Fruit fly (Drosophila melanogaster) whole organism, embryonic: ENCODE measurements around the gene APP-BP1.
A peak's percentile ranks its signal among the peaks of the same experiment; 100 is the strongest.

ENCODE experiments used
- Atf3 ChIP-seq: fragments of 200-800 bp; sonication (Bioruptor generic); optimal IDR thresholded peaks from 3 replicates; lab custom pipeline; 2016; ENCODE audit warnings: missing biosample characterization, missing genetic modification characterization
- Atf6 ChIP-seq: fragments of 200-800 bp; sonication (Bioruptor generic); IDR thresholded peaks from 2 replicates; pipeline ENCODE4 v1.3.6; 2022; ENCODE audit warnings: missing biosample characterization, missing genetic modification characterization
- CG10274 ChIP-seq: fragments of 200-800 bp; sonication (Bioruptor generic); optimal IDR thresholded peaks from 3 replicates; lab custom pipeline; 2017; ENCODE audit warnings: missing biosample characterization, mild to moderate bottlenecking, missing genetic modification characterization
- CG10979 ChIP-seq: fragments of 200-800 bp; sonication (Bioruptor generic); optimal IDR thresholded peaks from 2 replicates; lab custom pipeline; 2018; ENCODE audit warnings: missing biosample characterization, mild to moderate bottlenecking, missing genetic modification characterization, moderate library complexity
- CG11093 ChIP-seq: fragments of 200-800 bp; sonication (Bioruptor generic); IDR thresholded peaks from 3 replicates; pipeline ENCODE4 v1.3.6; 2022; ENCODE audit warnings: missing biosample characterization, missing genetic modification characterization
- CG11247 ChIP-seq: fragments of 200-800 bp; sonication (Bioruptor generic); IDR thresholded peaks from 2 replicates; pipeline ENCODE4 v1.3.6; 2022; ENCODE audit warnings: missing biosample characterization, missing genetic modification characterization
- CG12104 ChIP-seq: fragments of 200-800 bp; sonication (Bioruptor generic); optimal IDR thresholded peaks from 3 replicates; lab custom pipeline; 2016; ENCODE audit warnings: missing biosample characterization, missing genetic modification characterization
- CG12219 ChIP-seq: fragments of 200-800 bp; sonication (Bioruptor generic); optimal IDR thresholded peaks from 3 replicates; lab custom pipeline; 2018; ENCODE audit warnings: missing biosample characterization, mild to moderate bottlenecking, missing genetic modification characterization
- CG1233 ChIP-seq: fragments of 200-800 bp; sonication (Bioruptor generic); optimal IDR thresholded peaks from 4 replicates; lab custom pipeline; 2018; ENCODE audit warnings: missing biosample characterization, mild to moderate bottlenecking, missing genetic modification characterization
- CG15696 ChIP-seq: fragments of 200-800 bp; sonication (Bioruptor generic); optimal IDR thresholded peaks from 2 replicates; lab custom pipeline; 2019; ENCODE audit warnings: missing biosample characterization, mild to moderate bottlenecking, missing genetic modification characterization, moderate library complexity
- CG17612 ChIP-seq: fragments of 200-800 bp; sonication (Bioruptor generic); IDR thresholded peaks from 2 replicates; pipeline ENCODE4 v1.3.6; 2022; ENCODE audit warnings: missing biosample characterization, missing genetic modification characterization
- CG1832 ChIP-seq: fragments of 200-800 bp; sonication (Bioruptor generic); optimal IDR thresholded peaks from 2 replicates; lab custom pipeline; 2017; ENCODE audit warnings: missing biosample characterization, mild to moderate bottlenecking, missing genetic modification characterization, inconsistent platforms
- CG18476 ChIP-seq: fragments of 200-800 bp; sonication (Bioruptor generic); optimal IDR thresholded peaks from 2 replicates; lab custom pipeline; 2016; ENCODE audit warnings: missing biosample characterization, mild to moderate bottlenecking, missing genetic modification characterization
- CG3163 ChIP-seq: fragments of 200-800 bp; sonication (Bioruptor generic); optimal IDR thresholded peaks from 3 replicates; lab custom pipeline; 2016; ENCODE audit warnings: missing biosample characterization, missing genetic modification characterization
- CG32772 ChIP-seq: fragments of 200-800 bp; sonication (Bioruptor generic); IDR thresholded peaks from 2 replicates; pipeline ENCODE4 v1.3.6; 2022; ENCODE audit warnings: missing biosample characterization, missing genetic modification characterization
- CG34224 ChIP-seq: fragments of 200-800 bp; sonication (Bioruptor generic); IDR thresholded peaks from 3 replicates; pipeline ENCODE4 v1.3.6; 2022; ENCODE audit warnings: missing biosample characterization, missing genetic modification characterization; ENCODE audit not compliant: partially characterized antibody
- CG4328 ChIP-seq: fragments of 200-800 bp; sonication (Bioruptor generic); optimal IDR thresholded peaks from 3 replicates; lab custom pipeline; 2017; ENCODE audit warnings: missing biosample characterization, missing genetic modification reagents, missing genetic modification characterization
- CG4820 ChIP-seq: fragments of 200-800 bp; sonication (Bioruptor generic); optimal IDR thresholded peaks from 3 replicates; lab custom pipeline; 2016; ENCODE audit warnings: missing biosample characterization, missing genetic modification characterization
- CG7556 ChIP-seq: fragments of 200-800 bp; sonication (Bioruptor generic); optimal IDR thresholded peaks from 2 replicates; lab custom pipeline; 2017; ENCODE audit warnings: missing biosample characterization, mild to moderate bottlenecking, missing genetic modification characterization
- CG7839 ChIP-seq: fragments of 200-800 bp; sonication (Bioruptor generic); optimal IDR thresholded peaks from 3 replicates; lab custom pipeline; 2018; ENCODE audit warnings: missing biosample characterization, mild to moderate bottlenecking, missing genetic modification characterization, moderate library complexity
- CG8944 ChIP-seq: fragments of 200-800 bp; sonication (Bioruptor generic); optimal IDR thresholded peaks from 3 replicates; lab custom pipeline; 2016; ENCODE audit warnings: missing biosample characterization, missing genetic modification characterization
- CG9215 ChIP-seq: fragments of 200-800 bp; sonication (Bioruptor generic); IDR thresholded peaks from 2 replicates; pipeline ENCODE4 v1.3.6; 2022; ENCODE audit warnings: missing biosample characterization, missing genetic modification characterization
- CG9437 ChIP-seq: fragments of 200-800 bp; sonication (Bioruptor generic); optimal IDR thresholded peaks from 2 replicates; lab custom pipeline; 2018; ENCODE audit warnings: missing biosample characterization, mild to moderate bottlenecking, missing genetic modification characterization
- CG9797 ChIP-seq: fragments of 200-800 bp; sonication (Bioruptor generic); optimal IDR thresholded peaks from 3 replicates; lab custom pipeline; 2018; ENCODE audit warnings: missing biosample characterization, mild to moderate bottlenecking, missing genetic modification characterization
- Doc2 ChIP-seq: fragments of 200-800 bp; sonication (Bioruptor generic); IDR thresholded peaks from 2 replicates; pipeline ENCODE4 v1.3.6; 2022; ENCODE audit warnings: missing biosample characterization, missing genetic modification characterization
- Elba2 ChIP-seq: fragments of 200-800 bp; sonication (Bioruptor generic); optimal IDR thresholded peaks from 3 replicates; lab custom pipeline; 2016; ENCODE audit warnings: missing biosample characterization, missing genetic modification characterization
- Ets65A ChIP-seq: fragments of 200-800 bp; sonication (Bioruptor generic); peaks from one replicate; lab custom pipeline; 2016; ENCODE audit warnings: missing biosample characterization, missing genetic modification characterization
- Ets97D ChIP-seq: fragments of 200-800 bp; sonication (Bioruptor generic); optimal IDR thresholded peaks from 3 replicates; lab custom pipeline; 2016; ENCODE audit warnings: missing biosample characterization, missing genetic modification characterization
- Gsc ChIP-seq: fragments of 200-800 bp; sonication (Bioruptor generic); IDR thresholded peaks from 2 replicates; pipeline ENCODE4 v1.3.6; 2022; ENCODE audit warnings: missing biosample characterization, missing genetic modification characterization
- Mes4 ChIP-seq: fragments of 200-800 bp; sonication (Bioruptor generic); optimal IDR thresholded peaks from 2 replicates; lab custom pipeline; 2016; ENCODE audit warnings: missing biosample characterization, missing genetic modification characterization
- Optix ChIP-seq: fragments of 200-800 bp; sonication (Bioruptor generic); IDR thresholded peaks from 3 replicates; pipeline ENCODE4 v1.3.6; 2022; ENCODE audit warnings: missing biosample characterization, missing genetic modification characterization
- Xbp1 ChIP-seq: fragments of 200-800 bp; sonication (Bioruptor generic); optimal IDR thresholded peaks from 3 replicates; lab custom pipeline; 2016; ENCODE audit warnings: missing biosample characterization, mild to moderate bottlenecking, missing genetic modification characterization
- bab2 ChIP-seq: fragments of 200-800 bp; sonication (Bioruptor generic); optimal IDR thresholded peaks from 2 replicates; lab custom pipeline; 2016; ENCODE audit warnings: missing biosample characterization, missing genetic modification characterization
- crp ChIP-seq, 2 experiments: fragments of 200-800 bp; sonication (Bioruptor generic); optimal IDR thresholded peaks; 2 replicates in 1 of 2; 3 replicates in 1 of 2; lab custom pipeline; 2017; ENCODE audit warnings: missing biosample characterization in 2 of 2, missing genetic modification characterization in 2 of 2, mild to moderate bottlenecking in 1 of 2, moderate library complexity in 1 of 2
- danr ChIP-seq: fragments of 200-800 bp; sonication (Bioruptor generic); IDR thresholded peaks from 2 replicates; pipeline ENCODE4 v1.3.6; 2022; ENCODE audit warnings: missing biosample characterization, missing genetic modification characterization
- dmrt11E ChIP-seq: fragments of 200-800 bp; sonication (Bioruptor generic); optimal IDR thresholded peaks from 3 replicates; lab custom pipeline; 2018; ENCODE audit warnings: missing biosample characterization, mild to moderate bottlenecking, missing genetic modification characterization, moderate library complexity
- fu2 ChIP-seq: fragments of 200-800 bp; sonication (Bioruptor generic); optimal IDR thresholded peaks from 2 replicates; lab custom pipeline; 2016; ENCODE audit warnings: missing biosample characterization, missing genetic modification characterization
- gsb ChIP-seq: fragments of 200-800 bp; sonication (Bioruptor generic); IDR thresholded peaks from 2 replicates; pipeline ENCODE4 v1.3.6; 2022; ENCODE audit warnings: missing biosample characterization, missing genetic modification characterization
- mam ChIP-seq: fragments of 200-800 bp; sonication (Bioruptor generic); optimal IDR thresholded peaks from 3 replicates; lab custom pipeline; 2016; ENCODE audit warnings: missing biosample characterization, missing genetic modification characterization
- mirr ChIP-seq: fragments of 200-800 bp; sonication (Bioruptor generic); optimal IDR thresholded peaks from 3 replicates; lab custom pipeline; 2018; ENCODE audit warnings: missing biosample characterization, mild to moderate bottlenecking, missing genetic modification characterization
- mld ChIP-seq: fragments of 200-800 bp; sonication (Bioruptor generic); IDR thresholded peaks from 3 replicates; pipeline ENCODE4 v1.3.6; 2022; ENCODE audit warnings: missing biosample characterization, missing genetic modification characterization; ENCODE audit not compliant: partially characterized antibody
- nmo ChIP-seq: fragments of 200-800 bp; sonication (Bioruptor generic); optimal IDR thresholded peaks from 2 replicates; lab custom pipeline; 2018; ENCODE audit warnings: missing biosample characterization, mild to moderate bottlenecking, missing genetic modification characterization, moderate library complexity
- otp ChIP-seq: fragments of 200-800 bp; sonication (Bioruptor generic); IDR thresholded peaks from 3 replicates; pipeline ENCODE4, ENCODE4 v1.3.6; 2022; ENCODE audit warnings: missing biosample characterization, missing genetic modification characterization
- ranshi ChIP-seq: fragments of 200-800 bp; sonication (Bioruptor generic); IDR thresholded peaks from 2 replicates; pipeline ENCODE4 v1.3.6; 2022; ENCODE audit warnings: missing biosample characterization, missing genetic modification characterization
- repo ChIP-seq: fragments of 200-800 bp; sonication (Bioruptor generic); optimal IDR thresholded peaks from 2 replicates; lab custom pipeline; 2016; ENCODE audit warnings: missing biosample characterization, missing genetic modification characterization
- seq ChIP-seq: fragments of 200-800 bp; sonication (Bioruptor generic); IDR thresholded peaks from 2 replicates; pipeline ENCODE4 v1.3.6; 2022; ENCODE audit warnings: missing biosample characterization, missing genetic modification characterization
- unpg ChIP-seq: fragments of 200-800 bp; sonication (Bioruptor generic); optimal IDR thresholded peaks from 3 replicates; lab custom pipeline; 2018; ENCODE audit warnings: missing biosample characterization, mild to moderate bottlenecking, missing genetic modification characterization, moderate library complexity
- vvl ChIP-seq: fragments of 200-800 bp; sonication (Bioruptor generic); IDR thresholded peaks from 2 replicates; pipeline ENCODE4 v1.3.6; 2022; ENCODE audit warnings: missing biosample characterization, missing genetic modification characterization
- zen2 ChIP-seq: fragments of 200-800 bp; sonication (Bioruptor generic); IDR thresholded peaks from 3 replicates; pipeline ENCODE4 v1.3.6; 2022; ENCODE audit warnings: missing biosample characterization, missing genetic modification characterization; ENCODE audit not compliant: partially characterized antibody
- zfh2 ChIP-seq: fragments of 200-800 bp; sonication (Bioruptor generic); optimal IDR thresholded peaks from 2 replicates; lab custom pipeline; 2016; ENCODE audit warnings: missing biosample characterization, missing genetic modification characterization

The APP-BP1 gene

dm6 chr3L:11097982-11098663 lies at the start of gene APP-BP1, which contains the start of gene Irbp18 (continued):
- TF ChIP-seq CG4328 (GFP tag; lab: Kevin White, UChicago) (peak; percentile 91), CG10979 (tag; lab: Kevin White, UChicago) (peak; percentile 90), fu2 (GFP tag; lab: Kevin White, UChicago) (peak; percentile 92), ranshi (peak; percentile 87), zen2 (GFP tag; lab: Robert Waterston, UW) (no peak), CG9437 (peak; percentile 92), CG9797 (GFP tag; lab: Kevin White, UChicago) (peak; percentile 25), CG1832 (GFP tag; lab: Kevin White, UChicago) (no peak), CG34224 (GFP tag; lab: Robert Waterston, UW) (no peak), gsb (GFP tag; lab: Robert Waterston, UW) (peak; percentile 72), CG7556 (GFP tag; lab: Kevin White, UChicago) (peak; percentile 96), CG12104 (GFP tag; lab: Kevin White, UChicago) (peak; percentile 95), seq (GFP tag; lab: Robert Waterston, UW) (peak; percentile 87), nmo (GFP tag; lab: Kevin White, UChicago) (peak; percentile 96), CG7839 (tag; lab: Kevin White, UChicago) (peak; percentile 94), Xbp1 (GFP tag; lab: Kevin White, UChicago) (peak; percentile 96), Mes4 (peak; percentile 90), CG11093 (GFP tag; lab: Robert Waterston, UW) (peak; percentile 71; the same call in 1 of the 3 replicates), CG18476 (GFP tag; lab: Kevin White, UChicago) (peak; percentile 96), crp (GFP tag; optimal IDR thresholded peaks at IDR 0.05; lab: Kevin White, UChicago) (peak; percentile 92 to 95), CG11247 (GFP tag; lab: Robert Waterston, UW) (peak; percentile 88), CG15696 (peak; percentile 73), dmrt11E (tag; lab: Kevin White, UChicago) (peak; percentile 86), Ets65A (GFP tag; lab: Kevin White, UChicago) (peak; percentile 99), CG1233 (GFP tag; lab: Kevin White, UChicago) (peak; percentile 94), Atf3 (peak; percentile 93), mirr (peak; percentile 80), repo (GFP tag; lab: Kevin White, UChicago) (peak; percentile 86), Gsc (GFP tag; lab: Robert Waterston, UW) (peak; percentile 58; the same call in 1 of the 2 replicates), CG9215 (peak; percentile 86), mam (GFP tag; lab: Kevin White, UChicago) (peak; percentile 96), Atf6 (GFP tag; lab: Robert Waterston, UW) (peak; percentile 89), bab2 (GFP tag; lab: Kevin White, UChicago) (peak; percentile 93), otp (GFP tag; lab: Robert Waterston, UW) (peak; percentile 80; the same call in 2 of the 3 replicates), danr (GFP tag; lab: Robert Waterston, UW) (peak; percentile 81), unpg (GFP tag; lab: Kevin White, UChicago) (peak; percentile 93), CG4820 (GFP tag; lab: Kevin White, UChicago) (peak; percentile 93), Elba2 (GFP tag; lab: Kevin White, UChicago) (peak; percentile 97), CG12219 (GFP tag; lab: Kevin White, UChicago) (peak; percentile 91), CG32772 (GFP tag; lab: Robert Waterston, UW) (peak; percentile 86), Optix (peak; percentile 85), CG10274 (GFP tag; lab: Kevin White, UChicago) (peak; percentile 78), vvl (GFP tag; lab: Robert Waterston, UW) (peak; percentile 89), mld (GFP tag; lab: Robert Waterston, UW) (no peak), CG17612 (GFP tag; lab: Robert Waterston, UW) (peak; percentile 72), Doc2 (GFP tag; lab: Robert Waterston, UW) (peak; percentile 36; the same call in 1 of the 2 replicates), CG8944 (GFP tag; lab: Kevin White, UChicago) (peak; percentile 89), Ets97D (peak; percentile 91), zfh2 (GFP tag; lab: Kevin White, UChicago) (peak; percentile 96), CG3163 (GFP tag; lab: Kevin White, UChicago) (peak; percentile 80)
